Fruit fly (Drosophila melanogaster) whole organism, embryonic: ENCODE results near the gene CG43051.

ENCODE experiments used
- CG17186 ChIP-seq: fragments of 200-800 bp; sonication (Bioruptor generic); optimal IDR thresholded peaks from 3 replicates; lab custom pipeline; 2017; ENCODE audit warnings: missing biosample characterization, missing genetic modification reagents, missing genetic modification characterization
- CG8924 ChIP-seq: fragments of 200-800 bp; optimal IDR thresholded peaks from 3 replicates; lab custom pipeline; 2019; ENCODE audit warnings: missing biosample characterization, mild to moderate bottlenecking, missing genetic modification characterization, moderate library complexity
- Sry-δ ChIP-seq: fragments of 200-800 bp; sonication (Bioruptor generic); optimal IDR thresholded peaks from 2 replicates; lab custom pipeline; 2016; ENCODE audit warnings: missing biosample characterization, missing genetic modification characterization
- br ChIP-seq: fragments of >200 bp; optimal IDR thresholded peaks from 2 replicates; lab custom pipeline; 2017
- caup ChIP-seq: fragments of 200-800 bp; sonication (Bioruptor generic); optimal IDR thresholded peaks from 3 replicates; lab custom pipeline; 2017; ENCODE audit warnings: missing biosample characterization, mild to moderate bottlenecking, missing genetic modification characterization, moderate library complexity; ENCODE audit not compliant: severe bottlenecking
- eve ChIP-seq, 2 experiments: fragments of >200 bp; optimal IDR thresholded peaks; 2 replicates each; lab custom pipeline; 2017; ENCODE audit warnings: missing biosample characterization in 2 of 2, missing genetic modification characterization in 2 of 2
- fru ChIP-seq: fragments of >200 bp; optimal IDR thresholded peaks from 2 replicates; lab custom pipeline; 2017
- maf-S ChIP-seq: fragments of 200-800 bp; sonication (Bioruptor generic); optimal IDR thresholded peaks from 2 replicates; lab custom pipeline; 2016; ENCODE audit warnings: missing biosample characterization, missing genetic modification characterization
- pan ChIP-seq, 4 experiments: fragments of >200 bp in 3 of 4; fragments of 200-800 bp in 1 of 4; sonication (Bioruptor generic) in 1 of 4; optimal IDR thresholded peaks in 3 of 4; IDR thresholded peaks in 1 of 4; 2 replicates each; pipeline versions ENCODE4 v1.3.6 to Lab custom; 2017 to 2022; ENCODE audit warnings: missing biosample characterization in 2 of 4, missing genetic modification characterization in 2 of 4, mixed read lengths in 1 of 4
- pnt ChIP-seq: fragments of 200-800 bp; sonication (Bioruptor generic); optimal IDR thresholded peaks from 3 replicates; lab custom pipeline; 2016; ENCODE audit warnings: missing biosample characterization, missing genetic modification characterization
- sens-2 ChIP-seq: fragments of 200-800 bp; sonication (Bioruptor generic); IDR thresholded peaks from 2 replicates; pipeline ENCODE4 v1.3.6; 2022; ENCODE audit warnings: missing biosample characterization, missing genetic modification characterization

- TF ChIP-seq CG17186 (GFP tag; lab: Kevin White, UChicago) (no peak), fru (lab: Kevin White, UChicago) (no peak), CG8924 (tag; lab: Kevin White, UChicago) (no peak), Sry-δ (no peak), caup (GFP tag; lab: Kevin White, UChicago) (peak; percentile 8), sens-2 (GFP tag; lab: Robert Waterston, UW) (0 out of 2 replicates have a peak, but pooled peaks have one; percentile 6), eve (GFP tag; optimal IDR thresholded peaks at IDR 0.05; lab: Kevin White, UChicago) (no peak), pnt (no peak), br (lab: Kevin White, UChicago) (no peak), pan (optimal IDR thresholded peaks at IDR 0.05; lab: Kevin White, UChicago) (no peak), pan (GFP tag; optimal IDR thresholded peaks at IDR 0.05 in 1 of 2, IDR thresholded peaks at IDR 0.05 in 1 of 2) (peak in 1 of 2 experiments; percentile 39), maf-S (no peak)
Observed at dm6 chr2L:12509458-12509857, 1.7 kb downstream of the CG43051 start.
